Worm (Caenorhabditis elegans) whole organism, L2 larva: ENCODE measurements around the gene frpr-11.

Experiments used
- Y55F3AM.14 ChIP-seq: fragments of 200-800 bp; sonication (Bioruptor generic); optimal IDR thresholded peaks from 2 replicates; lab custom pipeline; 2018; ENCODE audit warnings: mild to moderate bottlenecking, missing genetic modification characterization, missing compliant biosample characterization
- egl-27 ChIP-seq: sonication (generic microtip); optimal IDR thresholded peaks from 3 replicates; lab custom pipeline; 2017; ENCODE audit warnings: missing biosample characterization, missing genetic modification reagents, missing genetic modification characterization
- nhr-11 ChIP-seq: fragments of 150-350 bp; optimal IDR thresholded peaks from 2 replicates; lab custom pipeline; 2014; ENCODE audit warnings: missing biosample characterization, missing genetic modification characterization
- nhr-21 ChIP-seq: fragments of 150-350 bp; optimal IDR thresholded peaks from 2 replicates; lab custom pipeline; 2014; ENCODE audit warnings: missing biosample characterization, missing genetic modification characterization
- nhr-6 ChIP-seq: fragments of 150-350 bp; optimal IDR thresholded peaks from 2 replicates; lab custom pipeline; 2014; ENCODE audit warnings: missing biosample characterization, missing genetic modification characterization
- nhr-77 ChIP-seq: fragments of 150-350 bp; optimal IDR thresholded peaks from 2 replicates; lab custom pipeline; 2014; ENCODE audit warnings: missing biosample characterization, missing genetic modification characterization
- sma-3 ChIP-seq: sonication (generic microtip); optimal IDR thresholded peaks from 2 replicates; lab custom pipeline; 2016; ENCODE audit warnings: missing genetic modification reagents, missing genetic modification characterization, missing compliant biosample characterization
- unc-55 ChIP-seq: fragments of 150-350 bp; sonication (generic microtip); optimal IDR thresholded peaks from 3 replicates; lab custom pipeline; 2014; ENCODE audit warnings: missing biosample characterization, missing genetic modification reagents, missing genetic modification characterization
- zag-1 ChIP-seq: fragments of 150-350 bp; optimal IDR thresholded peaks from 2 replicates; lab custom pipeline; 2014; ENCODE audit warnings: missing biosample characterization, missing genetic modification characterization
- ztf-11 ChIP-seq: sonication (generic microtip); optimal IDR thresholded peaks from 2 replicates; lab custom pipeline; 2017; ENCODE audit warnings: missing biosample characterization, missing genetic modification characterization

DNA sequence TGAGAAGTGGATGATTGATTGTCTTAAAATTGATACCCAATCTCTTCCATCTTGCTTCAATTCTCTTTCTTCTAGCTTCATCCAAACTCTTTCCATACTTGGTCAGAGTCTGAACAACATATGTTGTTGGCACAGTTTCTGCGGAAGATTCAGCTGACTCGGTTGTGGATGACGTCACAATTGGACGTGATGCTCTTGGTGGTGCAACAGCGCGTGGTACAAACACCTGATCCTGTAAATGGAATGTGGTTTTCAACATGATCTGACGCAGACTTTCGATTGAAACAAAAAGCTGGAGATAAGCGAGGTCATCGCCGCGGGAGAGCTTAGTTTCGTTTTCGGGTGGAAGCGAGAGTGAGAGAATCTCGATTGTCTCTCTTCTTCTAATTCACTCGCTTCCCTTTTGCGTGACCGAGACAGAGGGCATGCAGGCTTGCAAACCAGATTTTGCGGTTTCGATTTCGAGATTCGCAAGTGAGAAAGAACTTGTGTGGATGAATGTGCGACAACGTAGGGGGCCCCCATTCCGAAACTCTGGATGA is 35.5 kb downstream of the frpr-11 start:
- TF ChIP-seq unc-55 (no peak), nhr-21 (tag; lab: Kevin White, UChicago) (no peak), nhr-6 (tag; lab: Kevin White, UChicago) (no peak), nhr-77 (no peak), egl-27 (no peak), ztf-11 (tag; lab: Kevin White, UChicago) (no peak), Y55F3AM.14 (GFP tag; lab: Kevin White, UChicago) (no peak), zag-1 (tag; lab: Kevin White, UChicago) (no peak), nhr-11 (no peak), sma-3 (GFP tag; lab: Kevin White, UChicago) (no peak)
